Worm (Caenorhabditis elegans) whole organism, young adult: ENCODE data around the gene nas-33.

Experiments used
- C06A6.2 ChIP-seq: fragments of 200-800 bp; sonication (Bioruptor generic); conservative IDR thresholded peaks from 2 replicates; pipeline ENCODE4 v1.3.6; 2022; ENCODE audit warnings: missing genetic modification characterization, missing compliant biosample characterization
- F57C9.4 ChIP-seq: sonication (generic microtip); optimal IDR thresholded peaks from 2 replicates; lab custom pipeline; 2017; ENCODE audit warnings: mild to moderate bottlenecking, missing genetic modification characterization, missing compliant biosample characterization
- Y67H2A.10 ChIP-seq: fragments of 200-800 bp; sonication (Bioruptor generic); conservative IDR thresholded peaks from 2 replicates; pipeline ENCODE4 v1.3.6; 2022; ENCODE audit warnings: missing genetic modification reagents, missing genetic modification characterization, missing compliant biosample characterization
- him-1 ChIP-seq: sonication (generic microtip); optimal IDR thresholded peaks from 2 replicates; lab custom pipeline; 2016; ENCODE audit warnings: missing genotype, missing genetic modification reagents, missing genetic modification characterization, missing compliant biosample characterization
- let-526 ChIP-seq: fragments of 200-800 bp; sonication (Bioruptor generic); IDR thresholded peaks from 2 replicates; pipeline ENCODE4 v1.3.6; 2022; ENCODE audit warnings: missing genetic modification reagents, missing genetic modification characterization, missing compliant biosample characterization
- snpc-1.1 ChIP-seq: sonication (generic microtip); optimal IDR thresholded peaks from 2 replicates; lab custom pipeline; 2017; ENCODE audit warnings: missing genetic modification characterization, mild to moderate bottlenecking, missing compliant biosample characterization, antibody characterized with exemption, moderate library complexity, missing genotype, missing genetic modification reagents; ENCODE audit not compliant: insufficient read depth
- snpc-4 ChIP-seq, 5 experiments: fragments of 150-350 bp in 1 of 5; sonication (generic microtip) in 4 of 5; optimal IDR thresholded peaks; 2 replicates each; lab custom pipeline; 2014 to 2018; ENCODE audit warnings: missing genetic modification characterization in 5 of 5, missing biosample characterization in 3 of 5, antibody characterized with exemption in 2 of 5, mild to moderate bottlenecking in 2 of 5, missing compliant biosample characterization in 2 of 5, missing genotype in 2 of 5, moderate library complexity in 2 of 5, missing genetic modification reagents in 1 of 5
- unc-130 ChIP-seq: sonication (generic microtip); optimal IDR thresholded peaks from 2 replicates; lab custom pipeline; 2016; ENCODE audit warnings: missing genetic modification reagents, missing genetic modification characterization, missing compliant biosample characterization
- unc-62 ChIP-seq: fragments of 150-350 bp; optimal IDR thresholded peaks from 2 replicates; lab custom pipeline; 2014; ENCODE audit warnings: missing biosample characterization, missing genetic modification reagents, missing genetic modification characterization
- ztf-26 ChIP-seq: sonication (generic microtip); optimal IDR thresholded peaks from 2 replicates; lab custom pipeline; 2017; ENCODE audit warnings: missing genetic modification characterization, missing compliant biosample characterization

- no peak for TF ChIP-seq ztf-26
- no peak for TF ChIP-seq snpc-4 (GFP tag; optimal IDR thresholded peaks at IDR 0.05; lab: Kevin White, UChicago)
- no peak for TF ChIP-seq snpc-4 (tag; optimal IDR thresholded peaks at IDR 0.05; lab: Kevin White, UChicago)
- no peak for TF ChIP-seq Y67H2A.10 (GFP tag; lab: Robert Waterston, UW)
- TF ChIP-seq C06A6.2 (GFP tag; lab: Robert Waterston, UW) = no peak
- no peak for TF ChIP-seq unc-62
- no peak for TF ChIP-seq snpc-1.1 (tag; lab: Kevin White, UChicago)
- TF ChIP-seq let-526 (GFP tag; lab: Robert Waterston, UW) = no peak
- no peak for TF ChIP-seq him-1 (tag; lab: Kevin White, UChicago)
- TF ChIP-seq F57C9.4 (tag; lab: Kevin White, UChicago) = no peak
- no peak for TF ChIP-seq unc-130 (GFP tag; lab: Kevin White, UChicago)
These were observed 12.4 kb upstream of the nas-33 start, which contains the start of gene C15B12.3 for ce11 chrX:6467462-6467861.
